Worm (Caenorhabditis elegans): ENCODE data around the gene sdz-6.

sdz-6 gene

ce11 chrV:19293025-19293424, 27.4 kb upstream of the sdz-6 start, which contains the start of gene F55C9.5:
Gene F55C9.5 (minus strand): TSS chrV:19293125.
- no peak for TF ChIP-seq pes-1 (GFP tag; IDR thresholded peaks at IDR 0.05)
- no peak for TF ChIP-seq sea-1 (GFP tag; conservative IDR thresholded peaks at IDR 0.05)
- TF ChIP-seq tbx-37 (GFP tag; conservative IDR thresholded peaks at IDR 0.05) = no peak
- TF ChIP-seq tra-4 (tag; optimal IDR thresholded peaks at IDR 0.05) = no peak
- TF ChIP-seq B0310.2 (tag; optimal IDR thresholded peaks at IDR 0.05) = no peak
- TF ChIP-seq F13C5.2 (tag; optimal IDR thresholded peaks at IDR 0.05) = no peak
- TF ChIP-seq tbx-11 (GFP tag; IDR thresholded peaks at IDR 0.05) = no peak
- TF ChIP-seq ceh-13 (GFP tag; optimal IDR thresholded peaks at IDR 0.05) = no peak
- no peak for TF ChIP-seq hmg-4 (GFP tag; optimal IDR thresholded peaks at IDR 0.05)
- no peak for TF ChIP-seq ets-7 (tag; optimal IDR thresholded peaks at IDR 0.05)
- no peak for TF ChIP-seq ama-1 (optimal IDR thresholded peaks at IDR 0.05)
- TF ChIP-seq scrt-1 (GFP tag; IDR thresholded peaks at IDR 0.05) = no peak
- no peak for TF ChIP-seq hnd-1 (tag; optimal IDR thresholded peaks at IDR 0.05)
- no peak for TF ChIP-seq aly-1 (tag; optimal IDR thresholded peaks at IDR 0.05)
- TF ChIP-seq hmbx-1 (tag; optimal IDR thresholded peaks at IDR 0.05) = no peak
- no peak for TF ChIP-seq flt-1 (GFP tag; IDR thresholded peaks at IDR 0.05)
- TF ChIP-seq ceh-36 (tag; optimal IDR thresholded peaks at IDR 0.05) = no peak

ce11 chrV:19296723-19297122, 23.7 kb upstream of the sdz-6 start, which contains the start of gene F55C9.6:
Gene F55C9.6 (minus strand): TSS chrV:19296823.
- TF ChIP-seq ceh-13 (GFP tag; optimal IDR thresholded peaks at IDR 0.05) (no peak), sea-1 (GFP tag; conservative IDR thresholded peaks at IDR 0.05) (no peak), tra-4 (tag; optimal IDR thresholded peaks at IDR 0.05) (no peak), ama-1 (optimal IDR thresholded peaks at IDR 0.05) (no peak), hnd-1 (tag; optimal IDR thresholded peaks at IDR 0.05) (no peak), F13C5.2 (tag; optimal IDR thresholded peaks at IDR 0.05) (no peak), tbx-37 (GFP tag; conservative IDR thresholded peaks at IDR 0.05) (no peak), ceh-36 (tag; optimal IDR thresholded peaks at IDR 0.05) (no peak), tbx-11 (GFP tag; IDR thresholded peaks at IDR 0.05) (no peak), hmg-4 (GFP tag; optimal IDR thresholded peaks at IDR 0.05) (no peak), flt-1 (GFP tag; IDR thresholded peaks at IDR 0.05) (no peak), hmbx-1 (tag; optimal IDR thresholded peaks at IDR 0.05) (no peak), aly-1 (tag; optimal IDR thresholded peaks at IDR 0.05) (no peak), B0310.2 (tag; optimal IDR thresholded peaks at IDR 0.05) (no peak), pes-1 (GFP tag; IDR thresholded peaks at IDR 0.05) (no peak)

- TF ChIP-seq hnd-1 (tag; optimal IDR thresholded peaks at IDR 0.05) (no peak), hmg-4 (GFP tag; optimal IDR thresholded peaks at IDR 0.05) (no peak), tbx-11 (GFP tag; IDR thresholded peaks at IDR 0.05) (no peak), tbx-37 (GFP tag; conservative IDR thresholded peaks at IDR 0.05) (no peak), aly-1 (tag; optimal IDR thresholded peaks at IDR 0.05) (no peak), scrt-1 (GFP tag; IDR thresholded peaks at IDR 0.05) (no peak), tra-4 (tag; optimal IDR thresholded peaks at IDR 0.05) (no peak), hmbx-1 (tag; optimal IDR thresholded peaks at IDR 0.05) (no peak), B0310.2 (tag; optimal IDR thresholded peaks at IDR 0.05) (no peak)
Measured at ce11 chrV:19297510-19297909, 22.9 kb upstream of the sdz-6 start, which contains the start of gene fbxb-60. Gene fbxb-60 (plus strand): TSS chrV:19297810.

ce11 chrV:19299262-19299661, 21.2 kb upstream of the sdz-6 start, which contains the start of gene F55C9.14:
Gene F55C9.14 (plus strand): TSS chrV:19299562.
- TF ChIP-seq hmbx-1 (tag; optimal IDR thresholded peaks at IDR 0.05) = no peak
- TF ChIP-seq aly-1 (tag; optimal IDR thresholded peaks at IDR 0.05) = no peak
- TF ChIP-seq F13C5.2 (tag; optimal IDR thresholded peaks at IDR 0.05) = no peak
- no peak for TF ChIP-seq pes-1 (GFP tag; IDR thresholded peaks at IDR 0.05)

ce11 chrV:19301934-19302333, 18.5 kb upstream of the sdz-6 start, which contains the start of gene fbxb-62:
Gene fbxb-62 (minus strand): TSS chrV:19302034.
- TF ChIP-seq ama-1 (optimal IDR thresholded peaks at IDR 0.05) (no peak), hmbx-1 (tag; optimal IDR thresholded peaks at IDR 0.05) (no peak), hnd-1 (tag; optimal IDR thresholded peaks at IDR 0.05) (no peak), ceh-36 (tag; optimal IDR thresholded peaks at IDR 0.05) (no peak), pes-1 (GFP tag; IDR thresholded peaks at IDR 0.05) (no peak), hmg-4 (GFP tag; optimal IDR thresholded peaks at IDR 0.05) (no peak), ceh-13 (GFP tag; optimal IDR thresholded peaks at IDR 0.05) (no peak), sea-1 (GFP tag; conservative IDR thresholded peaks at IDR 0.05) (no peak), scrt-1 (GFP tag; IDR thresholded peaks at IDR 0.05) (no peak), ets-7 (tag; optimal IDR thresholded peaks at IDR 0.05) (no peak), tbx-37 (GFP tag; conservative IDR thresholded peaks at IDR 0.05) (no peak), aly-1 (tag; optimal IDR thresholded peaks at IDR 0.05) (no peak), tbx-11 (GFP tag; IDR thresholded peaks at IDR 0.05) (no peak), F13C5.2 (tag; optimal IDR thresholded peaks at IDR 0.05) (no peak)

ce11 chrV:19303589-19304174, 16.7 kb upstream of the sdz-6 start, which contains the start of the genes fbxb-63 and fbxb-61:
Gene fbxb-63 (minus strand): TSS chrV:19303730.
Gene fbxb-61 (plus strand): TSS chrV:19304124.
- no peak for TF ChIP-seq ceh-13 (GFP tag; optimal IDR thresholded peaks at IDR 0.05)
- TF ChIP-seq F13C5.2 (tag; optimal IDR thresholded peaks at IDR 0.05) = no peak
- TF ChIP-seq ama-1 (optimal IDR thresholded peaks at IDR 0.05) = no peak
- no peak for TF ChIP-seq ceh-36 (tag; optimal IDR thresholded peaks at IDR 0.05)
- TF ChIP-seq sea-1 (GFP tag; conservative IDR thresholded peaks at IDR 0.05) = no peak
- no peak for TF ChIP-seq tra-4 (tag; optimal IDR thresholded peaks at IDR 0.05)
- TF ChIP-seq pes-1 (GFP tag; IDR thresholded peaks at IDR 0.05) = no peak
- no peak for TF ChIP-seq hnd-1 (tag; optimal IDR thresholded peaks at IDR 0.05)
- TF ChIP-seq hmg-4 (GFP tag; optimal IDR thresholded peaks at IDR 0.05) = no peak
- no peak for TF ChIP-seq flt-1 (GFP tag; IDR thresholded peaks at IDR 0.05)
- TF ChIP-seq tbx-37 (GFP tag; conservative IDR thresholded peaks at IDR 0.05) = no peak
- no peak for TF ChIP-seq hmbx-1 (tag; optimal IDR thresholded peaks at IDR 0.05)
- no peak for TF ChIP-seq scrt-1 (GFP tag; IDR thresholded peaks at IDR 0.05)

ce11 chrV:19306906-19307305, 13.5 kb upstream of the sdz-6 start, which contains the start of gene F55C9.15:
Gene F55C9.15 (minus strand): TSS chrV:19307006.
- TF ChIP-seq flt-1 (GFP tag; IDR thresholded peaks at IDR 0.05) = no peak
- no peak for TF ChIP-seq scrt-1 (GFP tag; IDR thresholded peaks at IDR 0.05)
- no peak for TF ChIP-seq ceh-13 (GFP tag; optimal IDR thresholded peaks at IDR 0.05)
